Worm (Caenorhabditis elegans) whole organism, L3 larva: Measurements from ENCODE around the gene srz-12.

Experiments used
- daf-12 ChIP-seq: fragments of 150-350 bp; optimal IDR thresholded peaks from 2 replicates; lab custom pipeline; 2014; ENCODE audit warnings: missing biosample characterization, missing genetic modification reagents, missing genetic modification characterization
- nfya-1 ChIP-seq: sonication (generic microtip); optimal IDR thresholded peaks from 2 replicates; lab custom pipeline; 2017; ENCODE audit warnings: missing genetic modification characterization, mild to moderate bottlenecking, missing compliant biosample characterization, antibody characterized with exemption, moderate library complexity; ENCODE audit not compliant: insufficient read depth
- snpc-4 ChIP-seq: fragments of 150-350 bp; optimal IDR thresholded peaks from 2 replicates; lab custom pipeline; 2014; ENCODE audit warnings: missing biosample characterization, missing genetic modification characterization

ce11 chrV:15833622-15834021 is 28.9 kb downstream of the srz-12 start, which contains the start of gene srbc-54:
- TF ChIP-seq daf-12 = no peak
- no peak for TF ChIP-seq nfya-1
- no peak for TF ChIP-seq snpc-4 (tag; lab: Kevin White, UChicago)
